Worm (Caenorhabditis elegans) whole organism, midembryonic: ENCODE measurements around the gene cif-1.

Source experiments
- T22C8.4 ChIP-seq: fragments of 200-800 bp; sonication (Bioruptor generic); IDR thresholded peaks from 2 replicates; pipeline ENCODE4 v1.3.6; 2022; ENCODE audit warnings: missing genetic modification characterization, missing compliant biosample characterization
- cog-1 ChIP-seq: sonication (generic microtip); optimal IDR thresholded peaks from 2 replicates; lab custom pipeline; 2016; ENCODE audit warnings: missing genetic modification characterization, missing compliant biosample characterization
- flt-1 ChIP-seq: fragments of 200-800 bp; sonication (Bioruptor generic); IDR thresholded peaks from 2 replicates; pipeline ENCODE4 v1.3.6; 2022; ENCODE audit warnings: missing genetic modification characterization, missing compliant biosample characterization
- med-1 ChIP-seq: sonication (generic microtip); optimal IDR thresholded peaks from 2 replicates; lab custom pipeline; 2017; ENCODE audit warnings: missing genetic modification characterization, mild to moderate bottlenecking, missing compliant biosample characterization, antibody characterized with exemption, missing genetic modification reagents; ENCODE audit not compliant: insufficient read depth
- ztf-23 ChIP-seq: fragments of 200-800 bp; sonication (Bioruptor generic); IDR thresholded peaks from 2 replicates; pipeline ENCODE4 v1.3.6; 2022; ENCODE audit warnings: missing genetic modification reagents, missing genetic modification characterization, missing compliant biosample characterization
- ztf-29 ChIP-seq: fragments of 200-800 bp; sonication (Bioruptor generic); IDR thresholded peaks from 2 replicates; pipeline ENCODE4 v1.3.6; 2022; ENCODE audit warnings: missing genetic modification reagents, missing genetic modification characterization, missing compliant biosample characterization

- TF ChIP-seq flt-1 (GFP tag; lab: Robert Waterston, UW) (no peak), T22C8.4 (GFP tag; lab: Robert Waterston, UW) (no peak), med-1 (GFP tag; lab: Kevin White, UChicago) (no peak), cog-1 (tag; lab: Kevin White, UChicago) (no peak), ztf-23 (GFP tag; lab: Robert Waterston, UW) (no peak), ztf-29 (GFP tag; lab: Robert Waterston, UW) (no peak)
These were observed 4.6 kb downstream of the cif-1 start for ce11 chrIV:4705922-4706321.
